Worm (Caenorhabditis elegans) whole organism, L3 larva: ENCODE results near the gene F11C1.4.

ENCODE experiments used
- egl-27 ChIP-seq: sonication (generic microtip); optimal IDR thresholded peaks from 4 replicates; lab custom pipeline; 2017; ENCODE audit warnings: missing biosample characterization, missing genetic modification reagents, missing genetic modification characterization
- elt-3 ChIP-seq, 3 experiments: fragments of 150-350 bp in 1 of 3; sonication (generic microtip) in 2 of 3; optimal IDR thresholded peaks; 2 replicates in 2 of 3; 4 replicates in 1 of 3; lab custom pipeline; 2014 to 2017; ENCODE audit warnings: missing biosample characterization in 3 of 3, missing genetic modification characterization in 3 of 3
- fos-1 ChIP-seq: fragments of 150-350 bp; optimal IDR thresholded peaks from 2 replicates; lab custom pipeline; 2014; ENCODE audit warnings: missing biosample characterization, missing genetic modification characterization
- mdl-1 ChIP-seq: fragments of 150-350 bp; optimal IDR thresholded peaks from 2 replicates; lab custom pipeline; 2014; ENCODE audit warnings: missing biosample characterization, missing genetic modification characterization
- nhr-237 ChIP-seq: fragments of 150-350 bp; optimal IDR thresholded peaks from 2 replicates; lab custom pipeline; 2014; ENCODE audit warnings: missing biosample characterization, missing genetic modification characterization
- nhr-28 ChIP-seq: fragments of 150-350 bp; optimal IDR thresholded peaks from 2 replicates; lab custom pipeline; 2014; ENCODE audit warnings: missing biosample characterization, missing genetic modification characterization
- nhr-76 ChIP-seq: fragments of 150-350 bp; sonication (generic microtip); optimal IDR thresholded peaks from 5 replicates; lab custom pipeline; 2014; ENCODE audit warnings: missing biosample characterization, missing genetic modification characterization
- pha-4 ChIP-seq: fragments of 150-350 bp; optimal IDR thresholded peaks from 2 replicates; lab custom pipeline; 2014; ENCODE audit warnings: missing biosample characterization, missing genetic modification reagents, missing genetic modification characterization
- pqm-1 ChIP-seq: fragments of 150-350 bp; optimal IDR thresholded peaks from 2 replicates; lab custom pipeline; 2017; ENCODE audit warnings: missing biosample characterization, missing genetic modification characterization, inconsistent platforms
- snpc-4 ChIP-seq: fragments of 150-350 bp; optimal IDR thresholded peaks from 2 replicates; lab custom pipeline; 2014; ENCODE audit warnings: missing biosample characterization, missing genetic modification characterization
- tbx-2 ChIP-seq: sonication (generic microtip); optimal IDR thresholded peaks from 2 replicates; lab custom pipeline; 2016; ENCODE audit warnings: mild to moderate bottlenecking, missing genetic modification characterization, missing compliant biosample characterization
- unc-62 ChIP-seq: fragments of 150-350 bp; sonication (generic microtip); optimal IDR thresholded peaks from 4 replicates; lab custom pipeline; 2014; ENCODE audit warnings: missing biosample characterization, missing genetic modification reagents, missing genetic modification characterization
- zag-1 ChIP-seq: fragments of 150-350 bp; optimal IDR thresholded peaks from 2 replicates; lab custom pipeline; 2014; ENCODE audit warnings: missing biosample characterization, missing genetic modification characterization

DNA sequence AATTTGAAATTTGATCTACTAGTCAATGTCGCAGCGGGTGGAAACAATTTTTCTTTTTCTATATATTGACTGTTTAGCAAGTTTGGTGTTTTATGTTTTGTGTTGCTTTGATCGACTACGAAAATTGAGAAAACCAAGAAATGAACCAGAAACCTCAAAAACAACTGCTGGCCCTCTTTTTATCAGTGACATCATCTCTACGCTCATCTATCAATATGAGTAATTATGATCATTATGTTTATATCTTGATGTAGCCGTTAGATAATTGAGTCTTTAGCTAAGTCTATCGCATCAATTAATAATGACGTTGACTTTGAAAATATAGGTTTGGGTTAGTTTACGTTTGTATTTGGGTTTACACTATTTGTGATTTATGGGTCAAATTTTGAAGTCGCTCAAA is 41.2 kb upstream of the F11C1.4 start:
- no peak for TF ChIP-seq mdl-1 (tag; lab: Kevin White, UChicago)
- no peak for TF ChIP-seq zag-1 (tag; lab: Kevin White, UChicago)
- TF ChIP-seq nhr-76 (tag; lab: Kevin White, UChicago): no peak
- TF ChIP-seq pha-4 (tag; lab: Kevin White, UChicago): no peak
- TF ChIP-seq nhr-28 (tag; lab: Kevin White, UChicago): no peak
- no peak for TF ChIP-seq nhr-237 (tag; lab: Kevin White, UChicago)
- TF ChIP-seq snpc-4 (tag; lab: Kevin White, UChicago): no peak
- no peak for TF ChIP-seq tbx-2 (tag; lab: Kevin White, UChicago)
- TF ChIP-seq fos-1 (tag; lab: Kevin White, UChicago): no peak
- TF ChIP-seq unc-62 (GFP tag; lab: Kevin White, UChicago): no peak
- no peak for TF ChIP-seq elt-3 (tag; optimal IDR thresholded peaks at IDR 0.05; lab: Kevin White, UChicago)
- no peak for TF ChIP-seq egl-27
- TF ChIP-seq pqm-1 (tag; lab: Kevin White, UChicago): no peak
